Worm (Caenorhabditis elegans) whole organism, young adult: ENCODE results near the gene C27D8.2.

Experiments
- B0019.2 ChIP-seq: fragments of 200-800 bp; sonication (Bioruptor generic); conservative IDR thresholded peaks from 2 replicates; pipeline ENCODE4 v1.3.6; 2022; ENCODE audit warnings: missing genetic modification reagents, missing genetic modification characterization, missing compliant biosample characterization
- B0336.3 ChIP-seq: fragments of 200-800 bp; sonication (Bioruptor generic); IDR thresholded peaks from 2 replicates; pipeline ENCODE4 v1.3.6; 2022; ENCODE audit warnings: missing genetic modification characterization, missing compliant biosample characterization
- C06A6.2 ChIP-seq: fragments of 200-800 bp; sonication (Bioruptor generic); conservative IDR thresholded peaks from 2 replicates; pipeline ENCODE4 v1.3.6; 2022; ENCODE audit warnings: missing genetic modification characterization, missing compliant biosample characterization
- D2030.7 ChIP-seq: fragments of 200-800 bp; sonication (Bioruptor generic); IDR thresholded peaks from 2 replicates; pipeline ENCODE4 v1.3.6; 2022; ENCODE audit warnings: missing genetic modification reagents, missing genetic modification characterization, missing compliant biosample characterization
- F10E7.11 ChIP-seq: sonication (generic microtip); optimal IDR thresholded peaks from 2 replicates; lab custom pipeline; 2017; ENCODE audit warnings: mild to moderate bottlenecking, missing genetic modification characterization, moderate library complexity, missing compliant biosample characterization
- F22D6.2 ChIP-seq: sonication (generic microtip); optimal IDR thresholded peaks from 2 replicates; lab custom pipeline; 2016; ENCODE audit warnings: mild to moderate bottlenecking, missing genetic modification characterization, missing compliant biosample characterization
- F33H1.4 ChIP-seq: fragments of 200-800 bp; sonication (Bioruptor generic); IDR thresholded peaks from 2 replicates; pipeline ENCODE4 v1.3.6; 2022; ENCODE audit warnings: missing genetic modification reagents, missing genetic modification characterization, missing compliant biosample characterization
- F37B4.10 ChIP-seq: fragments of 200-800 bp; sonication (Bioruptor generic); IDR thresholded peaks from 2 replicates; pipeline ENCODE4 v1.3.6; 2022; ENCODE audit warnings: missing genetic modification characterization, missing compliant biosample characterization
- F49E8.2 ChIP-seq: sonication (generic microtip); optimal IDR thresholded peaks from 3 replicates; lab custom pipeline; 2017; ENCODE audit warnings: missing genetic modification characterization, mild to moderate bottlenecking, missing compliant biosample characterization, antibody characterized with exemption, moderate library complexity; ENCODE audit not compliant: insufficient read depth
- K12H6.12 ChIP-seq: fragments of 200-800 bp; sonication (Bioruptor generic); optimal IDR thresholded peaks from 2 replicates; lab custom pipeline; 2018; ENCODE audit warnings: mild to moderate bottlenecking, missing genetic modification characterization, missing compliant biosample characterization
- Y53G8AR.9 ChIP-seq: fragments of 200-800 bp; sonication (Bioruptor generic); conservative IDR thresholded peaks from 2 replicates; pipeline ENCODE4 v1.3.6; 2022; ENCODE audit warnings: missing genetic modification reagents, missing genetic modification characterization, missing compliant biosample characterization
- ZK185.1 ChIP-seq: sonication (generic microtip); optimal IDR thresholded peaks from 2 replicates; lab custom pipeline; 2016; ENCODE audit warnings: mild to moderate bottlenecking, missing genetic modification characterization, missing compliant biosample characterization; ENCODE audit not compliant: poor library complexity, severe bottlenecking
- akir-1 ChIP-seq: fragments of 200-800 bp; sonication (Bioruptor generic); optimal IDR thresholded peaks from 2 replicates; lab custom pipeline; 2018; ENCODE audit warnings: mild to moderate bottlenecking, missing genetic modification characterization, moderate library complexity, missing compliant biosample characterization
- ama-1 ChIP-seq, 3 experiments: fragments of 150-350 bp in 1 of 3; sonication (generic microtip) in 2 of 3; optimal IDR thresholded peaks; 2 replicates each; lab custom pipeline; 2014 to 2018; ENCODE audit warnings: missing biosample characterization in 2 of 3, missing genetic modification characterization in 2 of 3, missing genetic modification reagents in 2 of 3
- attf-5 ChIP-seq: fragments of 200-800 bp; sonication (Bioruptor generic); optimal IDR thresholded peaks from 2 replicates; lab custom pipeline; 2018; ENCODE audit warnings: mild to moderate bottlenecking, missing genetic modification characterization, missing compliant biosample characterization
- bed-2 ChIP-seq: fragments of 200-800 bp; sonication (Bioruptor generic); IDR thresholded peaks from 2 replicates; pipeline ENCODE4 v1.3.6; 2022; ENCODE audit warnings: missing genetic modification reagents, missing genetic modification characterization, missing compliant biosample characterization
- cebp-2 ChIP-seq: fragments of 200-800 bp; sonication (Bioruptor generic); IDR thresholded peaks from 2 replicates; pipeline ENCODE4 v1.3.6; 2022; ENCODE audit warnings: missing genetic modification characterization, missing compliant biosample characterization
- ceh-100 ChIP-seq: fragments of 200-800 bp; sonication (Bioruptor generic); IDR thresholded peaks from 2 replicates; pipeline ENCODE4 v1.3.6; 2022; ENCODE audit warnings: missing genetic modification reagents, missing genetic modification characterization, missing compliant biosample characterization
- ceh-79 ChIP-seq: sonication (generic microtip); optimal IDR thresholded peaks from 2 replicates; lab custom pipeline; 2017; ENCODE audit warnings: mild to moderate bottlenecking, missing genetic modification characterization, missing compliant biosample characterization
- die-1 ChIP-seq: sonication (generic microtip); optimal IDR thresholded peaks from 2 replicates; lab custom pipeline; 2016; ENCODE audit warnings: missing genotype, mild to moderate bottlenecking, missing genetic modification characterization, missing compliant biosample characterization
- dox-1 ChIP-seq: fragments of 200-800 bp; sonication (Bioruptor generic); IDR thresholded peaks from 2 replicates; pipeline ENCODE4 v1.3.6; 2022; ENCODE audit warnings: missing genetic modification reagents, missing genetic modification characterization, missing compliant biosample characterization
- egl-18 ChIP-seq: fragments of 200-800 bp; sonication (Bioruptor generic); IDR thresholded peaks from 2 replicates; pipeline ENCODE4 v1.3.6; 2022; ENCODE audit warnings: missing genetic modification reagents, missing genetic modification characterization, missing compliant biosample characterization
- egl-44 ChIP-seq: fragments of 200-800 bp; sonication (Bioruptor generic); IDR thresholded peaks from 2 replicates; pipeline ENCODE4 v1.3.6; 2022; ENCODE audit warnings: missing genetic modification reagents, missing genetic modification characterization, missing compliant biosample characterization
- egrh-3 ChIP-seq: fragments of 200-800 bp; sonication (Bioruptor generic); IDR thresholded peaks from 2 replicates; pipeline ENCODE4 v1.3.6; 2022; ENCODE audit warnings: missing genetic modification reagents, missing genetic modification characterization, missing compliant biosample characterization
- ets-4 ChIP-seq: fragments of 200-800 bp; sonication (Bioruptor generic); optimal IDR thresholded peaks from 2 replicates; lab custom pipeline; 2018; ENCODE audit warnings: mild to moderate bottlenecking, missing genetic modification characterization, missing compliant biosample characterization
- gei-17 ChIP-seq: fragments of 200-800 bp; sonication (Bioruptor generic); optimal IDR thresholded peaks from 2 replicates; lab custom pipeline; 2018; ENCODE audit warnings: mild to moderate bottlenecking, missing genetic modification characterization, missing compliant biosample characterization
- hlh-12 ChIP-seq: sonication (generic microtip); optimal IDR thresholded peaks from 2 replicates; lab custom pipeline; 2016; ENCODE audit warnings: missing genetic modification characterization, missing compliant biosample characterization
- hrde-1 ChIP-seq: sonication (generic microtip); optimal IDR thresholded peaks from 2 replicates; lab custom pipeline; 2016; ENCODE audit warnings: missing genetic modification characterization, mild to moderate bottlenecking, missing compliant biosample characterization, moderate library complexity, missing genotype, missing genetic modification reagents, borderline replicate concordance
- hsf-1 ChIP-seq: fragments of 200-800 bp; sonication (Bioruptor generic); IDR thresholded peaks from 2 replicates; pipeline ENCODE4 v1.3.6; 2022; ENCODE audit warnings: missing genetic modification reagents, missing genetic modification characterization, missing compliant biosample characterization
- lin-26 ChIP-seq: fragments of 200-800 bp; sonication (Bioruptor generic); IDR thresholded peaks from 2 replicates; pipeline ENCODE4 v1.3.6; 2022; ENCODE audit warnings: missing genetic modification reagents, missing genetic modification characterization, missing compliant biosample characterization
- lin-35 ChIP-seq, 3 experiments: fragments of 150-350 bp in 2 of 3; sonication (generic microtip) in 1 of 3; optimal IDR thresholded peaks; 2 replicates each; lab custom pipeline; 2014 to 2018; ENCODE audit warnings: missing biosample characterization in 3 of 3, missing genetic modification characterization in 3 of 3, missing genetic modification reagents in 3 of 3
- lin-40 ChIP-seq: sonication (generic microtip); optimal IDR thresholded peaks from 2 replicates; lab custom pipeline; 2016; ENCODE audit warnings: missing genetic modification characterization, mild to moderate bottlenecking, missing compliant biosample characterization, missing genotype, missing genetic modification reagents
- madf-10 ChIP-seq: sonication (generic microtip); optimal IDR thresholded peaks from 2 replicates; lab custom pipeline; 2016; ENCODE audit warnings: mild to moderate bottlenecking, missing genetic modification characterization, missing compliant biosample characterization
- nhr-90 ChIP-seq: sonication (generic microtip); optimal IDR thresholded peaks from 2 replicates; lab custom pipeline; 2016; ENCODE audit warnings: missing genotype, mild to moderate bottlenecking, missing genetic modification characterization, missing compliant biosample characterization
- rec-8 ChIP-seq, 2 experiments: sonication (generic microtip); optimal IDR thresholded peaks; 2 replicates each; lab custom pipeline; 2016; ENCODE audit warnings: mild to moderate bottlenecking in 2 of 2, missing genetic modification characterization in 2 of 2, missing genetic modification reagents in 2 of 2, missing genotype in 2 of 2, missing biosample characterization in 1 of 2, missing compliant biosample characterization in 1 of 2, moderate library complexity in 1 of 2
- repo-1 ChIP-seq: sonication (generic microtip); optimal IDR thresholded peaks from 2 replicates; lab custom pipeline; 2017; ENCODE audit warnings: mild to moderate bottlenecking, missing genetic modification characterization, missing compliant biosample characterization
- snpc-1.1 ChIP-seq: sonication (generic microtip); optimal IDR thresholded peaks from 2 replicates; lab custom pipeline; 2017; ENCODE audit warnings: missing genetic modification characterization, mild to moderate bottlenecking, missing compliant biosample characterization, antibody characterized with exemption, moderate library complexity, missing genotype, missing genetic modification reagents; ENCODE audit not compliant: insufficient read depth
- snpc-4 ChIP-seq, 5 experiments: fragments of 150-350 bp in 1 of 5; sonication (generic microtip) in 4 of 5; optimal IDR thresholded peaks; 2 replicates each; lab custom pipeline; 2014 to 2018; ENCODE audit warnings: missing genetic modification characterization in 5 of 5, missing biosample characterization in 3 of 5, antibody characterized with exemption in 2 of 5, mild to moderate bottlenecking in 2 of 5, missing compliant biosample characterization in 2 of 5, missing genotype in 2 of 5, moderate library complexity in 2 of 5, missing genetic modification reagents in 1 of 5
- zfh-2 ChIP-seq: fragments of 200-800 bp; sonication (Bioruptor generic); conservative IDR thresholded peaks from 2 replicates; pipeline ENCODE4 v1.3.6; 2022; ENCODE audit warnings: missing genetic modification reagents, missing genetic modification characterization, missing compliant biosample characterization
- zim-3 ChIP-seq: sonication (generic microtip); optimal IDR thresholded peaks from 2 replicates; lab custom pipeline; 2017; ENCODE audit warnings: mild to moderate bottlenecking, missing genetic modification characterization, moderate library complexity, missing compliant biosample characterization

Gene C27D8.2

ce11 chrIV:12743680-12744079, 32.7 kb downstream of the C27D8.2 start:
- TF ChIP-seq F37B4.10 (0 out of 2 replicates have a peak, but pooled peaks have one; percentile 30), zfh-2 (GFP tag; lab: Robert Waterston, UW) (peak; percentile 82), egl-18 (GFP tag; lab: Robert Waterston, UW) (no peak), ZK185.1 (no peak), repo-1 (tag; lab: Kevin White, UChicago) (no peak), D2030.7 (no peak), C06A6.2 (GFP tag; lab: Robert Waterston, UW) (no peak), egl-44 (GFP tag; lab: Robert Waterston, UW) (no peak), egrh-3 (GFP tag; lab: Robert Waterston, UW) (peak; percentile 46; the same call in 1 of the 2 replicates), lin-40 (tag; lab: Kevin White, UChicago) (no peak), B0336.3 (GFP tag; lab: Robert Waterston, UW) (no peak), bed-2 (GFP tag; lab: Robert Waterston, UW) (no peak), F49E8.2 (tag; lab: Kevin White, UChicago) (no peak), die-1 (tag; lab: Kevin White, UChicago) (no peak), dox-1 (no peak), ama-1 (optimal IDR thresholded peaks at IDR 0.05; lab: Kevin White, UChicago) (no peak), ama-1 (GFP tag; optimal IDR thresholded peaks at IDR 0.05; lab: Kevin White, UChicago) (no peak), F10E7.11 (no peak), rec-8 (tag; optimal IDR thresholded peaks at IDR 0.05; lab: Kevin White, UChicago) (no peak), ets-4 (GFP tag; lab: Kevin White, UChicago) (no peak)
- TF ChIP-seq, all 124 proteins: peak for 3

ce11 chrIV:12744713-12745112, 33.7 kb downstream of the C27D8.2 start, which contains the start of gene C36H8.1:
TSS of gene C36H8.1 (minus strand) at chrIV:12744813.
- TF ChIP-seq snpc-4 (GFP tag; optimal IDR thresholded peaks at IDR 0.05; lab: Kevin White, UChicago) (no peak), snpc-4 (tag; optimal IDR thresholded peaks at IDR 0.05; lab: Kevin White, UChicago) (no peak), lin-35 (GFP tag; optimal IDR thresholded peaks at IDR 0.05; lab: Kevin White, UChicago) (no peak), snpc-1.1 (tag; lab: Kevin White, UChicago) (no peak), F22D6.2 (tag; lab: Kevin White, UChicago) (no peak), hlh-12 (tag; lab: Kevin White, UChicago) (no peak), lin-26 (no peak), dox-1 (no peak), ama-1 (optimal IDR thresholded peaks at IDR 0.05; lab: Kevin White, UChicago) (no peak), ama-1 (GFP tag; optimal IDR thresholded peaks at IDR 0.05; lab: Kevin White, UChicago) (no peak), cebp-2 (GFP tag; lab: Robert Waterston, UW) (no peak), akir-1 (no peak)

DNA sequence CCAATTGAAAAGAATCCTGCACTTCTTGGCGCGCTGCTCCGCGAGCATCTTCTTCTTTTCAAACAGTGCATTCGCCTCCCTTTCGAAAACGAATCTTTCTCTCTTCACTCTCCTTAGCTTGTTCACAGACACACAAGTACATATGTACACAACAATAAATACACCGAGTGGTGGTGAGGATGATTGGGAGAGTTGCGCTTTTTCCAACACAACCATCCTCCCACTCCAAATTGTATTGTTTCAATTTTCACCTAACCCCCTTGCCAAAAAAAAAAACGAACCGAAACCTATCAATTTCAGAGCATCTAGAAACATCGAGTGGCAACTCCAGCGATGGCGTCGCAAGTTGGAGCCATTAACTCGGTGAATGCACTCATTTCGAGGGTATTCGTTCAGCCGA, 35.3 kb downstream of the C27D8.2 start, which contains the start of gene inx-6:
Gene inx-6, plus strand, starts transcription at position 301 of the 400 bp plus-strand sequence.
- no peak for TF ChIP-seq F33H1.4 (GFP tag; lab: Robert Waterston, UW)
- no peak for TF ChIP-seq attf-5 (GFP tag; lab: Kevin White, UChicago)
- no peak for TF ChIP-seq zim-3
- TF ChIP-seq bed-2 (GFP tag; lab: Robert Waterston, UW), result no peak
- no peak for TF ChIP-seq hrde-1 (tag; lab: Kevin White, UChicago)
- TF ChIP-seq snpc-1.1 (tag; lab: Kevin White, UChicago), result no peak
- no peak for TF ChIP-seq Y53G8AR.9 (GFP tag; lab: Robert Waterston, UW)
- no peak for TF ChIP-seq nhr-90 (tag; lab: Kevin White, UChicago)
- no peak for TF ChIP-seq B0019.2 (GFP tag; lab: Robert Waterston, UW)
- no peak for TF ChIP-seq ceh-79 (tag; lab: Kevin White, UChicago)
- no peak for TF ChIP-seq zfh-2 (GFP tag; lab: Robert Waterston, UW)
- TF ChIP-seq hsf-1 (GFP tag; lab: Robert Waterston, UW), result no peak
- TF ChIP-seq K12H6.12 (tag; lab: Kevin White, UChicago), result no peak
- TF ChIP-seq gei-17 (GFP tag; lab: Kevin White, UChicago), result no peak
- TF ChIP-seq ceh-100 (GFP tag; lab: Robert Waterston, UW), result no peak
- TF ChIP-seq madf-10, result no peak
- no peak for TF ChIP-seq lin-26
